Worm (Caenorhabditis elegans) whole organism, midembryonic: Measurements from ENCODE around the gene T02D1.4.

Experiments
- flt-1 ChIP-seq: fragments of 200-800 bp; sonication (Bioruptor generic); IDR thresholded peaks from 2 replicates; pipeline ENCODE4 v1.3.6; 2022; ENCODE audit warnings: missing genetic modification characterization, missing compliant biosample characterization
- klf-2 ChIP-seq: fragments of 200-800 bp; sonication (Bioruptor generic); conservative IDR thresholded peaks from 2 replicates; pipeline ENCODE4 v1.3.6; 2022; ENCODE audit warnings: missing genetic modification reagents, missing genetic modification characterization, missing compliant biosample characterization
- ref-1 ChIP-seq: fragments of 200-800 bp; sonication (Bioruptor generic); conservative IDR thresholded peaks from 2 replicates; pipeline ENCODE4 v1.3.6; 2022; ENCODE audit warnings: missing genetic modification reagents, missing genetic modification characterization, missing compliant biosample characterization

DNA sequence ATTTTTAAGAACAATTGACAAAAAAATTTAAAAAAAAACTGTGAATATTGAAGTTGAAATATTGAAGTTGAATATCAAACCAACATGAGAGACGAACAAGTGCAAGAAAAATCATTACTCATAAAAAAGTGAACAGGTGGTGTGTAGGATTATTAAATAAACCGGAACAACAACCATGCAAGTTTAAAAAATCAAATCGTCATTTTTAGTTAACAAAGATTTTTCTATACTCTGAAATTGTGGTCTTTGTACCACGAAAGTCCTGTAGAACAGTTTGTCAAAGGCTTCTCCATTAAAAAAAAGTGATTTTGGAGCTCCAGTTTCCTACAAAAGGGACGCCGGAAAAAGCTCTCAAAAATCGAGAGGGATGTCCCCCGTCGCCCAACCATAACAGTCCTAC lies 40.4 kb downstream of the T02D1.4 start, which contains the start of gene C06A12.19:
- TF ChIP-seq flt-1 (no peak), klf-2 (GFP tag; lab: Robert Waterston, UW) (no peak), ref-1 (GFP tag; lab: Robert Waterston, UW) (no peak)
